Fruit fly (Drosophila melanogaster) whole organism, embryonic: ENCODE results near the gene lwr.

Source experiments
- Abd-B ChIP-seq: fragments of 200-800 bp; sonication (Bioruptor generic); optimal IDR thresholded peaks from 2 replicates; lab custom pipeline; 2018; ENCODE audit warnings: missing biosample characterization, mild to moderate bottlenecking, missing genetic modification characterization, moderate library complexity
- Adf1 ChIP-seq: fragments of 200-800 bp; sonication (Bioruptor generic); IDR thresholded peaks from 2 replicates; pipeline ENCODE4 v1.3.6; 2022; ENCODE audit warnings: missing biosample characterization, missing genetic modification characterization
- Antp ChIP-seq: fragments of 200-800 bp; sonication (Bioruptor generic); optimal IDR thresholded peaks from 3 replicates; lab custom pipeline; 2016; ENCODE audit warnings: missing biosample characterization, missing genetic modification characterization
- CG1024 ChIP-seq: fragments of 200-800 bp; sonication (Bioruptor generic); IDR thresholded peaks from 2 replicates; pipeline ENCODE4 v1.3.6; 2022; ENCODE audit warnings: missing biosample characterization, missing genetic modification characterization
- CG11504 ChIP-seq: fragments of 200-800 bp; sonication (Bioruptor generic); optimal IDR thresholded peaks from 3 replicates; lab custom pipeline; 2019; ENCODE audit warnings: missing biosample characterization, mild to moderate bottlenecking, missing genetic modification characterization, moderate library complexity
- CG11695 ChIP-seq: fragments of 200-800 bp; sonication (Bioruptor generic); IDR thresholded peaks from 3 replicates; pipeline ENCODE4 v1.3.6; 2022; ENCODE audit warnings: missing biosample characterization, missing genetic modification characterization
- CG11723 ChIP-seq: fragments of 200-800 bp; sonication (Bioruptor generic); optimal IDR thresholded peaks from 2 replicates; lab custom pipeline; 2017; ENCODE audit warnings: missing biosample characterization, mild to moderate bottlenecking, missing genetic modification characterization
- CG12155 ChIP-seq: fragments of 200-800 bp; sonication (Bioruptor generic); optimal IDR thresholded peaks from 3 replicates; lab custom pipeline; 2016; ENCODE audit warnings: missing biosample characterization, missing genetic modification characterization
- CG12744 ChIP-seq: fragments of 200-800 bp; sonication (Bioruptor generic); optimal IDR thresholded peaks from 2 replicates; lab custom pipeline; 2016; ENCODE audit warnings: missing biosample characterization, missing genetic modification characterization
- CG15696 ChIP-seq: fragments of 200-800 bp; sonication (Bioruptor generic); optimal IDR thresholded peaks from 2 replicates; lab custom pipeline; 2019; ENCODE audit warnings: missing biosample characterization, mild to moderate bottlenecking, missing genetic modification characterization, moderate library complexity
- CG17359 ChIP-seq: fragments of 200-800 bp; sonication (Bioruptor generic); optimal IDR thresholded peaks from 3 replicates; lab custom pipeline; 2018; ENCODE audit warnings: missing biosample characterization, mild to moderate bottlenecking, missing genetic modification characterization, moderate library complexity
- CG1832 ChIP-seq: fragments of 200-800 bp; sonication (Bioruptor generic); optimal IDR thresholded peaks from 2 replicates; lab custom pipeline; 2017; ENCODE audit warnings: missing biosample characterization, mild to moderate bottlenecking, missing genetic modification characterization, inconsistent platforms
- CG3163 ChIP-seq: fragments of 200-800 bp; sonication (Bioruptor generic); optimal IDR thresholded peaks from 3 replicates; lab custom pipeline; 2016; ENCODE audit warnings: missing biosample characterization, missing genetic modification characterization
- CG32532 ChIP-seq: fragments of 200-800 bp; sonication (Bioruptor generic); IDR thresholded peaks from 2 replicates; pipeline ENCODE4 v1.3.6; 2022; ENCODE audit warnings: missing biosample characterization, missing genetic modification characterization
- CG32772 ChIP-seq: fragments of 200-800 bp; sonication (Bioruptor generic); IDR thresholded peaks from 2 replicates; pipeline ENCODE4 v1.3.6; 2022; ENCODE audit warnings: missing biosample characterization, missing genetic modification characterization
- CG34224 ChIP-seq: fragments of 200-800 bp; sonication (Bioruptor generic); IDR thresholded peaks from 3 replicates; pipeline ENCODE4 v1.3.6; 2022; ENCODE audit warnings: missing biosample characterization, missing genetic modification characterization; ENCODE audit not compliant: partially characterized antibody
- CG4424 ChIP-seq: fragments of 200-800 bp; sonication (Bioruptor generic); optimal IDR thresholded peaks from 3 replicates; lab custom pipeline; 2016; ENCODE audit warnings: missing biosample characterization, missing genetic modification characterization
- CG5245 ChIP-seq: fragments of 200-800 bp; sonication (Bioruptor generic); optimal IDR thresholded peaks from 3 replicates; lab custom pipeline; 2016; ENCODE audit warnings: missing biosample characterization, missing genetic modification characterization
- CG6854 ChIP-seq: fragments of 200-800 bp; sonication (Bioruptor generic); optimal IDR thresholded peaks from 3 replicates; lab custom pipeline; 2017; ENCODE audit warnings: missing biosample characterization, mild to moderate bottlenecking, missing genetic modification characterization
- CG7271 ChIP-seq: fragments of 200-800 bp; sonication (Bioruptor generic); optimal IDR thresholded peaks from 2 replicates; lab custom pipeline; 2018; ENCODE audit warnings: missing biosample characterization, mild to moderate bottlenecking, missing genetic modification characterization, moderate library complexity
- CG9932 ChIP-seq: fragments of 200-800 bp; sonication (Bioruptor generic); IDR thresholded peaks from 2 replicates; pipeline ENCODE4 v1.3.6; 2022; ENCODE audit warnings: missing biosample characterization, missing genetic modification characterization
- Dll ChIP-seq: fragments of 200-800 bp; sonication (Bioruptor generic); IDR thresholded peaks from 4 replicates; pipeline ENCODE4 v1.3.6; 2022; ENCODE audit warnings: missing biosample characterization, missing genetic modification characterization; ENCODE audit not compliant: partially characterized antibody
- Elba2 ChIP-seq: fragments of 200-800 bp; sonication (Bioruptor generic); optimal IDR thresholded peaks from 3 replicates; lab custom pipeline; 2016; ENCODE audit warnings: missing biosample characterization, missing genetic modification characterization
- Ets65A ChIP-seq: fragments of 200-800 bp; sonication (Bioruptor generic); peaks from one replicate; lab custom pipeline; 2016; ENCODE audit warnings: missing biosample characterization, missing genetic modification characterization
- Fer3 ChIP-seq: fragments of 200-800 bp; sonication (Bioruptor generic); optimal IDR thresholded peaks from 2 replicates; lab custom pipeline; 2018; ENCODE audit warnings: missing biosample characterization, mild to moderate bottlenecking, missing genetic modification characterization, moderate library complexity
- H15 ChIP-seq: fragments of 200-800 bp; sonication (Bioruptor generic); IDR thresholded peaks from 3 replicates; pipeline ENCODE4 v1.3.6; 2022; ENCODE audit warnings: missing biosample characterization, missing genetic modification characterization
- Hey ChIP-seq: fragments of 200-800 bp; sonication (Bioruptor generic); optimal IDR thresholded peaks from 3 replicates; lab custom pipeline; 2018; ENCODE audit warnings: missing biosample characterization, mild to moderate bottlenecking, missing genetic modification characterization
- MESR4 ChIP-seq: fragments of 200-800 bp; sonication (Bioruptor generic); optimal IDR thresholded peaks from 2 replicates; lab custom pipeline; 2018; ENCODE audit warnings: missing biosample characterization, mild to moderate bottlenecking, missing genetic modification characterization, moderate library complexity
- Neu2 ChIP-seq: fragments of 200-800 bp; sonication (Bioruptor generic); optimal IDR thresholded peaks from 3 replicates; lab custom pipeline; 2016; ENCODE audit warnings: missing biosample characterization, missing genetic modification characterization, borderline replicate concordance
- Stat92E ChIP-seq, 3 experiments: fragments of >200 bp in 2 of 3; fragments of 200-800 bp in 1 of 3; sonication (Bioruptor generic) in 1 of 3; optimal IDR thresholded peaks; 2 replicates each; lab custom pipeline; 2017 to 2019; ENCODE audit warnings: missing biosample characterization in 3 of 3, missing genetic modification characterization in 3 of 3, mild to moderate bottlenecking in 1 of 3, moderate library complexity in 1 of 3
- aop ChIP-seq: fragments of 200-800 bp; sonication (Bioruptor generic); IDR thresholded peaks from 2 replicates; pipeline ENCODE4 v1.3.6; 2022; ENCODE audit warnings: missing biosample characterization, missing genetic modification characterization
- ash1 ChIP-seq: fragments of 200-800 bp; sonication (Bioruptor generic); optimal IDR thresholded peaks from 2 replicates; lab custom pipeline; 2018; ENCODE audit warnings: missing biosample characterization, mild to moderate bottlenecking, missing genetic modification characterization
- bbx ChIP-seq: fragments of 200-800 bp; sonication (Bioruptor generic); IDR thresholded peaks from 2 replicates; pipeline ENCODE4 v1.3.6; 2022; ENCODE audit warnings: missing biosample characterization, missing genetic modification characterization; ENCODE audit not compliant: partially characterized antibody
- bsh ChIP-seq, 2 experiments: fragments of 200-800 bp; sonication (Bioruptor generic); optimal IDR thresholded peaks; 2 replicates each; lab custom pipeline; 2017 to 2018; ENCODE audit warnings: mild to moderate bottlenecking in 2 of 2, missing biosample characterization in 2 of 2, missing genetic modification characterization in 2 of 2, moderate library complexity in 1 of 2
- cg ChIP-seq: fragments of 200-800 bp; sonication (Bioruptor generic); optimal IDR thresholded peaks from 3 replicates; lab custom pipeline; 2019; ENCODE audit warnings: missing biosample characterization, mild to moderate bottlenecking, missing genetic modification characterization, moderate library complexity
- crp ChIP-seq, 2 experiments: fragments of 200-800 bp; sonication (Bioruptor generic); optimal IDR thresholded peaks; 2 replicates in 1 of 2; 3 replicates in 1 of 2; lab custom pipeline; 2017; ENCODE audit warnings: missing biosample characterization in 2 of 2, missing genetic modification characterization in 2 of 2, mild to moderate bottlenecking in 1 of 2, moderate library complexity in 1 of 2
- da ChIP-seq: fragments of 200-800 bp; sonication (Bioruptor generic); optimal IDR thresholded peaks from 2 replicates; lab custom pipeline; 2016; ENCODE audit warnings: missing biosample characterization, missing genetic modification characterization
- dimm ChIP-seq: fragments of 200-800 bp; sonication (Bioruptor generic); IDR thresholded peaks from 2 replicates; pipeline ENCODE4 v1.3.6; 2022; ENCODE audit warnings: missing biosample characterization, missing genetic modification characterization
- gcm2 ChIP-seq: fragments of 200-800 bp; sonication (Bioruptor generic); optimal IDR thresholded peaks from 2 replicates; lab custom pipeline; 2016; ENCODE audit warnings: missing biosample characterization, missing genetic modification characterization
- h ChIP-seq: fragments of >200 bp; optimal IDR thresholded peaks from 2 replicates; lab custom pipeline; 2017
- inv ChIP-seq: fragments of 200-800 bp; sonication (Bioruptor generic); IDR thresholded peaks from 2 replicates; pipeline ENCODE4 v1.3.6; 2022; ENCODE audit warnings: missing biosample characterization, missing genetic modification characterization; ENCODE audit not compliant: partially characterized antibody
- luna ChIP-seq: fragments of 200-800 bp; sonication (Bioruptor generic); optimal IDR thresholded peaks from 2 replicates; lab custom pipeline; 2016; ENCODE audit warnings: missing biosample characterization, missing genetic modification characterization
- nerfin-2 ChIP-seq: fragments of 200-800 bp; sonication (Bioruptor generic); IDR thresholded peaks from 2 replicates; pipeline ENCODE4 v1.3.6; 2022; ENCODE audit warnings: missing biosample characterization, missing genetic modification characterization; ENCODE audit not compliant: partially characterized antibody
- peb ChIP-seq: fragments of 200-800 bp; sonication (Bioruptor generic); IDR thresholded peaks from 2 replicates; pipeline ENCODE4 v1.3.6; 2022; ENCODE audit warnings: missing biosample characterization, missing genetic modification characterization
- scrt ChIP-seq: fragments of 200-800 bp; sonication (Bioruptor generic); optimal IDR thresholded peaks from 2 replicates; lab custom pipeline; 2018; ENCODE audit warnings: missing biosample characterization, mild to moderate bottlenecking, missing genetic modification characterization, moderate library complexity
- shn ChIP-seq: fragments of 200-800 bp; sonication (Bioruptor generic); optimal IDR thresholded peaks from 3 replicates; lab custom pipeline; 2016; ENCODE audit warnings: missing biosample characterization, missing genetic modification characterization
- sob ChIP-seq: fragments of 200-800 bp; sonication (Bioruptor generic); IDR thresholded peaks from 2 replicates; pipeline ENCODE4 v1.3.6; 2022; ENCODE audit warnings: missing biosample characterization, missing genetic modification characterization
- sqz ChIP-seq: fragments of 200-800 bp; sonication (Bioruptor generic); optimal IDR thresholded peaks from 3 replicates; lab custom pipeline; 2018; ENCODE audit warnings: missing biosample characterization, mild to moderate bottlenecking, missing genetic modification characterization
- ssp ChIP-seq: fragments of 200-800 bp; sonication (Bioruptor generic); IDR thresholded peaks from 2 replicates; pipeline ENCODE4 v1.3.6; 2022; ENCODE audit warnings: missing biosample characterization, missing genetic modification characterization
- wek ChIP-seq: fragments of 200-800 bp; sonication (Bioruptor generic); optimal IDR thresholded peaks from 3 replicates; lab custom pipeline; 2018; ENCODE audit warnings: missing biosample characterization, mild to moderate bottlenecking, missing genetic modification characterization, moderate library complexity

lwr gene

dm6 chr2L:540572-541210, 1.7 kb downstream of the lwr start (continued):
- no peak; the same call in 1 of the 2 replicates for TF ChIP-seq inv
- no peak for TF ChIP-seq CG1832 (GFP tag; lab: Kevin White, UChicago)
- TF ChIP-seq sob, result 0 out of 2 replicates have a peak, but pooled peaks have one; percentile 21
- peak; percentile 28 for TF ChIP-seq Abd-B (GFP tag; lab: Kevin White, UChicago)
- peak; percentile 79 for TF ChIP-seq CG34224
- peak; percentile 68 for TF ChIP-seq wek (GFP tag; lab: Kevin White, UChicago)
- TF ChIP-seq luna (GFP tag; lab: Kevin White, UChicago), result no peak
- peak; percentile 33 for TF ChIP-seq CG3163 (GFP tag; lab: Kevin White, UChicago)
- no peak for TF ChIP-seq CG32532
- no peak for TF ChIP-seq Fer3
- TF ChIP-seq Ets65A, result peak; percentile 62
- TF ChIP-seq scrt (GFP tag; lab: Kevin White, UChicago), result no peak
- no peak for TF ChIP-seq CG12155 (GFP tag; lab: Kevin White, UChicago)
- no peak for TF ChIP-seq peb
- TF ChIP-seq bsh (GFP tag; optimal IDR thresholded peaks at IDR 0.05; lab: Kevin White, UChicago), result no peak
- TF ChIP-seq Stat92E (GFP tag; optimal IDR thresholded peaks at IDR 0.05; lab: Kevin White, UChicago), result peak in 1 of 3 experiments; percentile 97
- TF ChIP-seq shn (GFP tag; lab: Kevin White, UChicago), result no peak
- TF ChIP-seq Dll (GFP tag; lab: Robert Waterston, UW), result peak; percentile 77; the same call in 3 of the 4 replicates
- TF ChIP-seq gcm2 (GFP tag; lab: Kevin White, UChicago), result no peak
- no peak for TF ChIP-seq Neu2 (GFP tag; lab: Kevin White, UChicago)
- TF ChIP-seq aop (GFP tag; lab: Robert Waterston, UW), result no peak
- TF ChIP-seq Adf1 (GFP tag; lab: Robert Waterston, UW), result no peak
- no peak for TF ChIP-seq CG17359 (tag; lab: Kevin White, UChicago)
- no peak for TF ChIP-seq CG7271 (tag; lab: Kevin White, UChicago)
- no peak for TF ChIP-seq da
- TF ChIP-seq CG32772 (GFP tag; lab: Robert Waterston, UW), result no peak
- TF ChIP-seq ash1 (GFP tag; lab: Kevin White, UChicago), result no peak
- TF ChIP-seq cg (GFP tag; lab: Kevin White, UChicago), result peak; percentile 21
- peak; percentile 11; the same call in 1 of the 2 replicates for TF ChIP-seq CG9932
- TF ChIP-seq Elba2, result no peak
- TF ChIP-seq CG1024 (GFP tag; lab: Robert Waterston, UW), result no peak
- TF ChIP-seq crp (GFP tag; optimal IDR thresholded peaks at IDR 0.05; lab: Kevin White, UChicago), result peak; percentile 73 to 92
- TF ChIP-seq nerfin-2 (GFP tag; lab: Robert Waterston, UW), result no peak
- TF ChIP-seq CG4424 (GFP tag; lab: Kevin White, UChicago), result no peak
- TF ChIP-seq CG11723, result no peak
- no peak for TF ChIP-seq CG12744 (GFP tag; lab: Kevin White, UChicago)
- TF ChIP-seq H15 (GFP tag; lab: Robert Waterston, UW), result no peak
- no peak for TF ChIP-seq CG11695 (GFP tag; lab: Robert Waterston, UW)
- no peak for TF ChIP-seq dimm (GFP tag; lab: Robert Waterston, UW)
- peak; percentile 13 for TF ChIP-seq CG15696 (tag; lab: Kevin White, UChicago)
- TF ChIP-seq Hey (tag; lab: Kevin White, UChicago), result no peak
- peak; percentile 29 for TF ChIP-seq CG11504 (tag; lab: Kevin White, UChicago)
- no peak for TF ChIP-seq h
- TF ChIP-seq Antp (GFP tag; lab: Kevin White, UChicago), result no peak
- TF ChIP-seq sqz (GFP tag; lab: Kevin White, UChicago), result no peak
- TF ChIP-seq bbx (GFP tag; lab: Robert Waterston, UW), result peak; percentile 75
- TF ChIP-seq CG5245 (GFP tag; lab: Kevin White, UChicago), result no peak
- peak; percentile 31 for TF ChIP-seq MESR4 (GFP tag; lab: Kevin White, UChicago)
- no peak for TF ChIP-seq CG6854
- TF ChIP-seq ssp (GFP tag; lab: Robert Waterston, UW), result 0 out of 2 replicates have a peak, but pooled peaks have one; percentile 24
